Fruit fly (Drosophila melanogaster) whole organism, embryonic: ENCODE measurements around the gene dmGlut.

Experiments used
- Antp ChIP-seq: fragments of 200-800 bp; sonication (Bioruptor generic); optimal IDR thresholded peaks from 3 replicates; lab custom pipeline; 2016; ENCODE audit warnings: missing biosample characterization, missing genetic modification characterization
- BtbVII ChIP-seq: fragments of 200-800 bp; sonication (Bioruptor generic); optimal IDR thresholded peaks from 3 replicates; lab custom pipeline; 2017; ENCODE audit warnings: missing biosample characterization, mild to moderate bottlenecking, missing genetic modification characterization
- CG10654 ChIP-seq: fragments of 200-800 bp; sonication (Bioruptor generic); optimal IDR thresholded peaks from 2 replicates; lab custom pipeline; 2016; ENCODE audit warnings: missing biosample characterization, missing genetic modification characterization
- CG11456 ChIP-seq: fragments of 200-800 bp; sonication (Bioruptor generic); IDR thresholded peaks from 3 replicates; pipeline ENCODE4 v1.3.6; 2022; ENCODE audit warnings: missing biosample characterization, missing genetic modification characterization
- CG12219 ChIP-seq: fragments of 200-800 bp; sonication (Bioruptor generic); optimal IDR thresholded peaks from 3 replicates; lab custom pipeline; 2018; ENCODE audit warnings: missing biosample characterization, mild to moderate bottlenecking, missing genetic modification characterization
- CG12391 ChIP-seq: fragments of 200-800 bp; sonication (Bioruptor generic); optimal IDR thresholded peaks from 3 replicates; lab custom pipeline; 2018; ENCODE audit warnings: missing biosample characterization, mild to moderate bottlenecking, missing genetic modification characterization, moderate library complexity
- CG13624 ChIP-seq: fragments of 200-800 bp; sonication (Bioruptor generic); optimal IDR thresholded peaks from 2 replicates; lab custom pipeline; 2016; ENCODE audit warnings: missing biosample characterization, missing genetic modification characterization
- CG14667 ChIP-seq: fragments of 200-800 bp; sonication (Bioruptor generic); IDR thresholded peaks from 2 replicates; pipeline ENCODE4 v1.3.6; 2022; ENCODE audit warnings: missing biosample characterization, missing genetic modification characterization
- CG15011 ChIP-seq: fragments of 200-800 bp; sonication (Bioruptor generic); optimal IDR thresholded peaks from 3 replicates; lab custom pipeline; 2018; ENCODE audit warnings: missing biosample characterization, mild to moderate bottlenecking, missing genetic modification characterization
- CG17385 ChIP-seq: fragments of 200-800 bp; sonication (Bioruptor generic); optimal IDR thresholded peaks from 3 replicates; lab custom pipeline; 2018; ENCODE audit warnings: missing biosample characterization, mild to moderate bottlenecking, missing genetic modification characterization
- CG18619 ChIP-seq: fragments of 200-800 bp; sonication (Bioruptor generic); optimal IDR thresholded peaks from 3 replicates; lab custom pipeline; 2017; ENCODE audit warnings: missing biosample characterization, mild to moderate bottlenecking, missing genetic modification characterization
- CG2116 ChIP-seq: fragments of 200-800 bp; sonication (Bioruptor generic); optimal IDR thresholded peaks from 3 replicates; lab custom pipeline; 2018; ENCODE audit warnings: missing biosample characterization, mild to moderate bottlenecking, missing genetic modification characterization
- CG30403 ChIP-seq: fragments of 200-800 bp; sonication (Bioruptor generic); optimal IDR thresholded peaks from 3 replicates; lab custom pipeline; 2016; ENCODE audit warnings: missing biosample characterization, missing genetic modification characterization
- CG31365 ChIP-seq: fragments of 200-800 bp; sonication (Bioruptor generic); optimal IDR thresholded peaks from 2 replicates; lab custom pipeline; 2018; ENCODE audit warnings: missing biosample characterization, mild to moderate bottlenecking, missing genetic modification characterization
- CG32532 ChIP-seq: fragments of 200-800 bp; sonication (Bioruptor generic); IDR thresholded peaks from 2 replicates; pipeline ENCODE4 v1.3.6; 2022; ENCODE audit warnings: missing biosample characterization, missing genetic modification characterization
- CG4328 ChIP-seq: fragments of 200-800 bp; sonication (Bioruptor generic); optimal IDR thresholded peaks from 3 replicates; lab custom pipeline; 2017; ENCODE audit warnings: missing biosample characterization, missing genetic modification reagents, missing genetic modification characterization
- CG6175 ChIP-seq: fragments of 200-800 bp; sonication (Bioruptor generic); IDR thresholded peaks from 3 replicates; pipeline ENCODE4 v1.3.6; 2022; ENCODE audit warnings: missing biosample characterization, missing genetic modification characterization
- CG6791 ChIP-seq: fragments of 200-800 bp; sonication (Bioruptor generic); IDR thresholded peaks from 3 replicates; pipeline ENCODE4 v1.3.6; 2022; ENCODE audit warnings: missing biosample characterization, missing genetic modification characterization; ENCODE audit not compliant: partially characterized antibody
- CG6813 ChIP-seq: fragments of 200-800 bp; sonication (Bioruptor generic); optimal IDR thresholded peaks from 2 replicates; lab custom pipeline; 2017; ENCODE audit warnings: missing biosample characterization, missing genetic modification characterization, mild to moderate bottlenecking, moderate library complexity, missing genetic modification reagents
- CG6854 ChIP-seq: fragments of 200-800 bp; sonication (Bioruptor generic); optimal IDR thresholded peaks from 3 replicates; lab custom pipeline; 2017; ENCODE audit warnings: missing biosample characterization, mild to moderate bottlenecking, missing genetic modification characterization
- CG7271 ChIP-seq: fragments of 200-800 bp; sonication (Bioruptor generic); optimal IDR thresholded peaks from 2 replicates; lab custom pipeline; 2018; ENCODE audit warnings: missing biosample characterization, mild to moderate bottlenecking, missing genetic modification characterization, moderate library complexity
- CG7963 ChIP-seq: fragments of 200-800 bp; sonication (Bioruptor generic); IDR thresholded peaks from 3 replicates; pipeline ENCODE4 v1.3.6; 2022; ENCODE audit warnings: missing biosample characterization, missing genetic modification characterization; ENCODE audit not compliant: partially characterized antibody
- CG8089 ChIP-seq: fragments of 200-800 bp; sonication (Bioruptor generic); optimal IDR thresholded peaks from 3 replicates; lab custom pipeline; 2016; ENCODE audit warnings: missing biosample characterization, missing genetic modification characterization
- D19A ChIP-seq: fragments of 200-800 bp; optimal IDR thresholded peaks from 3 replicates; lab custom pipeline; 2019; ENCODE audit warnings: missing biosample characterization, mild to moderate bottlenecking, missing genetic modification characterization, moderate library complexity
- Dp ChIP-seq: fragments of 200-800 bp; sonication (Bioruptor generic); optimal IDR thresholded peaks from 2 replicates; lab custom pipeline; 2018; ENCODE audit warnings: missing biosample characterization, mild to moderate bottlenecking, missing genetic modification characterization, moderate library complexity
- Drgx ChIP-seq: fragments of 200-800 bp; sonication (Bioruptor generic); IDR thresholded peaks from 2 replicates; pipeline ENCODE4 v1.3.6; 2022; ENCODE audit warnings: missing biosample characterization, missing genetic modification characterization
- Ets65A ChIP-seq: fragments of 200-800 bp; sonication (Bioruptor generic); peaks from one replicate; lab custom pipeline; 2016; ENCODE audit warnings: missing biosample characterization, missing genetic modification characterization
- Ets97D ChIP-seq: fragments of 200-800 bp; sonication (Bioruptor generic); optimal IDR thresholded peaks from 3 replicates; lab custom pipeline; 2016; ENCODE audit warnings: missing biosample characterization, missing genetic modification characterization
- Gsc ChIP-seq: fragments of 200-800 bp; sonication (Bioruptor generic); IDR thresholded peaks from 2 replicates; pipeline ENCODE4 v1.3.6; 2022; ENCODE audit warnings: missing biosample characterization, missing genetic modification characterization
- Med ChIP-seq: fragments of 200-800 bp; sonication (Bioruptor generic); peaks from one replicate; lab custom pipeline; 2016; ENCODE audit warnings: missing biosample characterization, missing genetic modification characterization, mild to moderate bottlenecking, inconsistent platforms, moderate library complexity
- Ssrp ChIP-seq: fragments of 200-800 bp; sonication (Bioruptor generic); optimal IDR thresholded peaks from 2 replicates; lab custom pipeline; 2018; ENCODE audit warnings: missing biosample characterization, mild to moderate bottlenecking, missing genetic modification characterization, moderate library complexity
- TFAM ChIP-seq: fragments of 200-800 bp; sonication (Bioruptor generic); optimal IDR thresholded peaks from 2 replicates; lab custom pipeline; 2017; ENCODE audit warnings: missing biosample characterization, missing genetic modification characterization, inconsistent platforms
- Usf ChIP-seq: fragments of 200-800 bp; sonication (Bioruptor generic); optimal IDR thresholded peaks from 2 replicates; lab custom pipeline; 2017; ENCODE audit warnings: missing genotype, missing biosample characterization, missing genetic modification characterization
- YL-1 ChIP-seq: fragments of 200-800 bp; sonication (Bioruptor generic); optimal IDR thresholded peaks from 3 replicates; lab custom pipeline; 2017; ENCODE audit warnings: missing biosample characterization, mild to moderate bottlenecking, missing genetic modification characterization
- ab ChIP-seq: fragments of 200-800 bp; sonication (Bioruptor generic); optimal IDR thresholded peaks from 2 replicates; lab custom pipeline; 2016; ENCODE audit warnings: missing biosample characterization, missing genetic modification characterization
- ac ChIP-seq: fragments of 200-800 bp; sonication (Bioruptor generic); optimal IDR thresholded peaks from 3 replicates; lab custom pipeline; 2017; ENCODE audit warnings: missing biosample characterization, mild to moderate bottlenecking, missing genetic modification characterization
- chinmo ChIP-seq: fragments of 200-800 bp; sonication (Bioruptor generic); IDR thresholded peaks from 4 replicates; pipeline ENCODE4 v1.3.6; 2022; ENCODE audit warnings: missing biosample characterization, missing genetic modification characterization; ENCODE audit not compliant: partially characterized antibody
- crol ChIP-seq: fragments of 200-800 bp; sonication (Bioruptor generic); IDR thresholded peaks from 2 replicates; pipeline ENCODE4 v1.3.6; 2022; ENCODE audit warnings: missing biosample characterization, missing genetic modification characterization
- dati ChIP-seq: fragments of 200-800 bp; sonication (Bioruptor generic); IDR thresholded peaks from 2 replicates; pipeline ENCODE4 v1.3.6; 2022; ENCODE audit warnings: missing biosample characterization, missing genetic modification characterization
- dmrt99B ChIP-seq: fragments of 200-800 bp; sonication (Bioruptor generic); optimal IDR thresholded peaks from 2 replicates; lab custom pipeline; 2018; ENCODE audit warnings: missing biosample characterization, mild to moderate bottlenecking, missing genetic modification characterization, moderate library complexity
- dysf ChIP-seq: fragments of 200-800 bp; sonication (Bioruptor generic); IDR thresholded peaks from 3 replicates; pipeline ENCODE4 v1.3.6; 2022; ENCODE audit warnings: missing biosample characterization, missing genetic modification characterization
- ewg ChIP-seq: fragments of 200-800 bp; sonication (Bioruptor generic); optimal IDR thresholded peaks from 3 replicates; lab custom pipeline; 2017; ENCODE audit warnings: mild to moderate bottlenecking, missing biosample characterization, missing genetic modification reagents, missing genetic modification characterization
- fd3F ChIP-seq: fragments of 200-800 bp; sonication (Bioruptor generic); optimal IDR thresholded peaks from 2 replicates; lab custom pipeline; 2018; ENCODE audit warnings: missing biosample characterization, mild to moderate bottlenecking, missing genetic modification characterization, moderate library complexity
- kni ChIP-seq: fragments of 200-800 bp; sonication (Bioruptor generic); optimal IDR thresholded peaks from 3 replicates; lab custom pipeline; 2017; ENCODE audit warnings: mild to moderate bottlenecking, missing biosample characterization, missing genetic modification reagents, missing genetic modification characterization
- lab ChIP-seq: fragments of 200-800 bp; sonication (Bioruptor generic); optimal IDR thresholded peaks from 3 replicates; lab custom pipeline; 2017; ENCODE audit warnings: missing biosample characterization, missing genetic modification characterization, mild to moderate bottlenecking, moderate library complexity, missing genetic modification reagents
- nom ChIP-seq: fragments of 200-800 bp; sonication (Bioruptor generic); optimal IDR thresholded peaks from 2 replicates; lab custom pipeline; 2017; ENCODE audit warnings: missing biosample characterization, missing genetic modification characterization, mild to moderate bottlenecking, moderate library complexity, missing genetic modification reagents
- rib ChIP-seq: fragments of 200-800 bp; sonication (Bioruptor generic); IDR thresholded peaks from 2 replicates; pipeline ENCODE4 v1.3.6; 2022; ENCODE audit warnings: missing biosample characterization, missing genetic modification characterization
- row ChIP-seq: fragments of 200-800 bp; sonication (Bioruptor generic); IDR thresholded peaks from 3 replicates; pipeline ENCODE4 v1.3.6; 2022; ENCODE audit warnings: missing biosample characterization, missing genetic modification characterization
- sens-2 ChIP-seq: fragments of 200-800 bp; sonication (Bioruptor generic); IDR thresholded peaks from 2 replicates; pipeline ENCODE4 v1.3.6; 2022; ENCODE audit warnings: missing biosample characterization, missing genetic modification characterization
- sisA ChIP-seq: fragments of 200-800 bp; sonication (Bioruptor generic); IDR thresholded peaks from 2 replicates; pipeline ENCODE4 v1.3.6; 2022; ENCODE audit warnings: missing biosample characterization, missing genetic modification characterization
- sr ChIP-seq: fragments of 200-800 bp; sonication (Bioruptor generic); IDR thresholded peaks from 3 replicates; pipeline ENCODE4 v1.3.6; 2022; ENCODE audit warnings: missing biosample characterization, missing genetic modification characterization
- unc-4 ChIP-seq: fragments of 200-800 bp; sonication (Bioruptor generic); IDR thresholded peaks from 2 replicates; pipeline ENCODE4 v1.3.6; 2022; ENCODE audit warnings: missing biosample characterization, missing genetic modification characterization; ENCODE audit not compliant: partially characterized antibody

Gene dmGlut

DNA sequence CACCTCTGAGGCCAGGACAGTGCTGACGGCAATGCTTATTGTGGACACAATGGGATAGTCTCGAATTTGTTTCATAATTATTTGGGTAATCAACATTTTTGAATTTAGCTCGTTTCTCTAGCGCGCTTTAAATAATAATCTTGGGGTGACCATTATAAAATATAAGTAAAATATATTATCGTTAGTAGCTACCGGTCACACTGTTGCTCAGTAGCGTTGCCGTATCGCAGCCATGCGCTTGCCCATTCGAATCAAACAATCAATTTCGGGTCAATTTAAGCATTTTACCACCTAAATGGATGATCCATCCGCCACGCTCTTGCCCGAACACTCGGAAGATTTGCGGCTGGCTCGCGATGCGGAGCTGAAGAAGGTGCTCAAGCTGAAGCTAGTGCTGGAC is 37.5 kb upstream of the dmGlut start, which contains the start of the genes zuc and dgt2 (continued):
- TF ChIP-seq fd3F (no peak), CG10654 (GFP tag; lab: Kevin White, UChicago) (no peak), BtbVII (GFP tag; lab: Kevin White, UChicago) (no peak), crol (no peak), CG7963 (GFP tag; lab: Robert Waterston, UW) (no peak), CG6813 (no peak), ac (no peak), D19A (no peak), lab (GFP tag; lab: Kevin White, UChicago) (no peak), unc-4 (no peak), Ets65A (GFP tag; lab: Kevin White, UChicago) (no peak), ewg (peak; percentile 75), nom (no peak), CG14667 (no peak), CG13624 (GFP tag; lab: Kevin White, UChicago) (no peak), TFAM (GFP tag; lab: Kevin White, UChicago) (no peak), CG4328 (GFP tag; lab: Kevin White, UChicago) (no peak), YL-1 (GFP tag; lab: Kevin White, UChicago) (peak; percentile 29), row (GFP tag; lab: Robert Waterston, UW) (peak; percentile 27; the same call in 1 of the 3 replicates), CG31365 (tag; lab: Kevin White, UChicago) (no peak), kni (GFP tag; lab: Kevin White, UChicago) (no peak), Ets97D (GFP tag; lab: Kevin White, UChicago) (peak; percentile 22), sr (GFP tag; lab: Robert Waterston, UW) (no peak), Med (GFP tag; lab: Kevin White, UChicago) (peak; percentile 72), CG6854 (GFP tag; lab: Kevin White, UChicago) (no peak), CG18619 (GFP tag; lab: Kevin White, UChicago) (no peak), sisA (GFP tag; lab: Robert Waterston, UW) (no peak), CG6175 (GFP tag; lab: Robert Waterston, UW) (no peak), CG12391 (no peak), CG30403 (no peak), CG12219 (GFP tag; lab: Kevin White, UChicago) (no peak), Dp (GFP tag; lab: Kevin White, UChicago) (peak; percentile 83), CG15011 (no peak), sens-2 (GFP tag; lab: Robert Waterston, UW) (no peak), CG17385 (GFP tag; lab: Kevin White, UChicago) (no peak), CG7271 (tag; lab: Kevin White, UChicago) (no peak), Usf (GFP tag; lab: Kevin White, UChicago) (no peak), dysf (no peak), Antp (GFP tag; lab: Kevin White, UChicago) (no peak), Drgx (no peak), Ssrp (tag; lab: Kevin White, UChicago) (no peak), dmrt99B (tag; lab: Kevin White, UChicago) (no peak), dati (GFP tag; lab: Robert Waterston, UW) (no peak), CG6791 (GFP tag; lab: Robert Waterston, UW) (peak; percentile 52; the same call in 1 of the 3 replicates), CG11456 (GFP tag; lab: Robert Waterston, UW) (no peak), CG32532 (no peak), Gsc (GFP tag; lab: Robert Waterston, UW) (no peak), rib (GFP tag; lab: Robert Waterston, UW) (no peak), ab (GFP tag; lab: Kevin White, UChicago) (no peak), chinmo (GFP tag; lab: Robert Waterston, UW) (no peak), CG2116 (GFP tag; lab: Kevin White, UChicago) (peak; percentile 21), CG8089 (no peak)
